Worm (Caenorhabditis elegans): Measurements from ENCODE around the gene T28D9.11.

T28D9.11 gene

DNA sequence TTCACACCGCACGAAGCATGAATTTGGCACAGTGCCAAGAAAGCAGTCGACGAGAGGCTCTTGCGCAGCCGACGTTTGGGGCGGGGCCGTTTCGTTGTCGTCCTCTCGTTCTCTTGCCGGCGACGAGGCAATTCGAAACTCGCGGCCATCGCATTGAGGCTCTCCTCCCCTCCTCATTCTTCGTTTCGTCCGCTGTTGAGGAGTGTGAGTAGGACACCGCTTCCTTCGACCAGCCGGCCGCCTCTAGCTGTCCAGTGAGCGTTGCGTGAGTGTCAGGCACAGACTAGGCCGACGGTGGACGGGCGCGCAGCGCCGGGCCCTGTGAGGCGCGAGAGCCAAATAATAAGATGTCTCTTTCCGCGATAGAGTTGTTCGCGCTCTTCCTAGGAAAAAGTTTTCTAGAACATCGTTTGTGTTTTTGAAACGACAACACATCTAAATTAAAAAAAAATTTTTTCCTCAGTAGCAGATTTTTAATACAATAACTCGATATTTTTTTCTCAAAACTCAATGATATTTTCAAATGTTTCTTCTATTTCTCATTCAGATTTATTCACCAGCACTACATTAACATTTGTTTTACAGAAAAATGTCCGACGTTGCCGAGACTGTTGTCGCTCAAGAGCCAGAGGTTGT is at the start of gene T28D9.11, which contains the start of gene T28D9.1:
T28D9.11 (minus strand) TSS at position 177 of the 636 bp plus-strand sequence.
T28D9.1 (plus strand) TSS at position 586 of the 636 bp plus-strand sequence.
- TF ChIP-seq unc-62 (GFP tag; optimal IDR thresholded peaks at IDR 0.05) = no peak

DNA sequence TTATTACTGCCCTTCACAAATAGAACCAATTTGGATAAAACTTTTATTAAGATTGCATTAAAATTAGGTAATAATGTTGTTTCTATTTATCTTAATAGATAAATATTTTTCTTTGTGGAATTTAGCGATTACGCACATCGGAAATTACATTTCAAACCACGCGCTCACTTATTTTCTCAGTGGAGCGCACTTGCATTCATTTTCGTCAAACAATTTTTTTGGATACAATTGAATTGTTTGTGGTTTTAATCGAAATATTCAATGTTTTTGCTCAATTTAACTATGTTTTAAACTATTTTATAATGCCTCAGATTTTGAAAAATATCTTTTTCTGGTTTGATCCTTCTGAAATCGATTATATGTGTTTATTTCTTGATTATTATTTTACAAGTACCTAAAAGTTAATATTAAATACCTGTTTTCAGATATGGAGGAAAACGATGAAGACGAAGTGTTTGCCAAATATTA is 44.2 kb upstream of the T28D9.11 start, which contains the start of gene utp-20:
utp-20 (plus strand) TSS at position 418 of the 468 bp plus-strand sequence.
- no peak for TF ChIP-seq unc-62 (GFP tag; optimal IDR thresholded peaks at IDR 0.05)

DNA sequence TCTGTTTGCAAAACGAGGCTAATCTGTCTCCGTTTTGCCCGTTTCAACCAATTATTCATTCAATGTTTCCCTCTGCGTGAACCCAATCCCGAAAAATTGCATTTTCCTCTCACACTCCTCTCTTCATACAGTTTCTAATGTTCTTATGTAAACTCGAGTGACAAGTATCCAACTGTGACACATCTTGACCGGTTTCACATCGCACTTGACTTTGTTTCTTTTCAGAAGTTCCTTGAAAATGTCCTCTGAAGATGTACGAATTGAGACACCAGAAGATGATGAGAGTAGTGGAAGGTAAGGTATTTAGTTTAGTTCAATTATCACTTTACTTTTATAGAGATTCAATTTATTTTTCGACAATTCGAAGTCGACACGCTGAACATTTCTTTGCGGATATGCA is 40.1 kb upstream of the T28D9.11 start, which contains the start of gene abcx-1:
abcx-1 (plus strand) TSS at position 224 of the 400 bp plus-strand sequence.
- no peak for TF ChIP-seq unc-62 (GFP tag; optimal IDR thresholded peaks at IDR 0.05)

DNA sequence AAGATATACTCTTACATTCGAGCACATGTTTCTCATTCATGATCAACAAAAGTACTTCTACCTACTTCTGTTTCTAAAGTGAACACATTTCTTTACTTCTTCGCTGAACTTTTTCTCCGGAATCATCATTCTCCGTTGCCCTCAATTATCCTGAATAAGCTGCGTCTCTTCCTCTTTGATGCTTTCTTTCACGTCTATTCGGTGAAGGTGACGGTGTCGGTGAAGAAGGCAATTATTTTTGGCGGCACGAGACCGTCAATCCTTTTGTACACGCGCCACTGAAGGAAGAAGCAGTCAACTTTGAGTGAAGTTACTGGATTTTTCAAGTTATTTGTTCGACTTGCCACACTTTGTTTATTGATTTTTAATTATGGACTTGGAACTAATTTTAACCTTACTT is 39.7 kb upstream of the T28D9.11 start, which contains the start of gene abch-1:
abch-1 (minus strand) TSS at position 101 of the 400 bp plus-strand sequence.
- TF ChIP-seq unc-62 (GFP tag; optimal IDR thresholded peaks at IDR 0.05) = no peak

DNA sequence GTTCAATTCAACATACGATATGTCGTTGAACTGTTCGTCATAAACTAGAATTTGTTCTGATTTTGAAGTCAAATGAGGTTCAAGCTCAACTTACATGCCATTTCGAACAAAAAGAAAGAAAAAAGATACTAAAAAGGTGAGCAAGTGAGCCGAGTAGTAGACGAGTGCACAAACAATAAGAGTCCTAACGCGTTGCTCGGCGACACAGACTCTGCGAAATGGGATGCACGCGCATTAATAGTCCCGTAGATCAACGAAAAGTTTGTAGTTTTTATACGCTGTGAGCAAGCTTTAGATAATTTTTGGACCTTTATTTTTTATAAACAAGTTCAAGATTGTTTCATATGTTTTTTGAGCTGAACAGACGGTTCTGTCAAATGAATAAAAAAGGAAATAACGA is 36.8 kb upstream of the T28D9.11 start, which contains the start of gene C56E6.4:
C56E6.4 (minus strand) TSS at position 101 of the 400 bp plus-strand sequence.
- TF ChIP-seq unc-62 (GFP tag; optimal IDR thresholded peaks at IDR 0.05) = no peak

DNA sequence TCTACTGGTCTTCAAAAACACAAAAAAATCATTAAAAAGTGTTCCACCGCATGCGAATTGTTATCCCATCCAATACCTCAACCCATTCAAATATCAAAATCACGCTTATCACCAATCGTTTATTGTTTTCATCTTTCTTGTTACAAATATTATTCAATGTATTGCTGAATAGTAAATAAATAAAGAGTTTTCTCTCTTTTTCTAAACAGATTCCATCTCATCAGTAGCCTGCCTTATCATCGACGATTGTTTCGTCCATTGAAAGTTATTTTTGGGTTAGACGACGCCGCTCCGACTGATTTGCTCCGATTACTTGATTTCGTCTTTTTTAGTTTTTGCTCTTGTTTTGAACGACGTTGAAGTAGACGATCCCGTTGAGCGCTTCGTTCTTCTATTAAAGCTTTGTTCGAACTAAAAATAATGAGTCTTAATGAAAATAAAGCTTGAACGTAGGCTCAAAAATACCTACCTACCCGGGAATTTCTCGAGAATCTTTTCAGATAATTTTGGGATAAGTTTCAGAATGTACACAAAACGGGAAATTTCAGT is 34.4 kb upstream of the T28D9.11 start:
- TF ChIP-seq unc-62 (GFP tag; optimal IDR thresholded peaks at IDR 0.05) = no peak

DNA sequence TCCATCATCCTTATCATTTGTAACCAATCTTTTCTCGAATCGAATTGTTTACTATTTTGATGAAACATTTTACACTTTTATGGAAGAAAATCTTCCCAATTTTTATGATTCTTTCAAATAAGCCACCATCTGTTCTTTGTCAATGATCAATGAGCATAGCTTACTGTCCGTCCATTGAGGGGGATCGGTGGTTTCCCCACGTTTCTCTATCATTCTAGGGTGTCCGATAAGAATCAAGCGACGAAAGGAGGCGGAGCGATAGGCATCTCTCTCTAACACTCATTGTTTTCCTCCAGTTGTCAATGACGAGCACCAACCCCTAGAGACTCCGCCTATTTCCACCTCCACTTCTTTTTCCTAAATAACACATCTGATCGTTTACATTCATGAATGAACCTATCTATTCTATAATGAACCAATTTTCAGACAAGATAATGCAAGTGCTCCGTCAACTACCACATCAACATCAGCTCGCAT is 32.7 kb upstream of the T28D9.11 start, which contains the start of gene C56E6.2:
C56E6.2 (plus strand) TSS at position 427 of the 477 bp plus-strand sequence.
- TF ChIP-seq unc-62 (GFP tag; optimal IDR thresholded peaks at IDR 0.05) = no peak

DNA sequence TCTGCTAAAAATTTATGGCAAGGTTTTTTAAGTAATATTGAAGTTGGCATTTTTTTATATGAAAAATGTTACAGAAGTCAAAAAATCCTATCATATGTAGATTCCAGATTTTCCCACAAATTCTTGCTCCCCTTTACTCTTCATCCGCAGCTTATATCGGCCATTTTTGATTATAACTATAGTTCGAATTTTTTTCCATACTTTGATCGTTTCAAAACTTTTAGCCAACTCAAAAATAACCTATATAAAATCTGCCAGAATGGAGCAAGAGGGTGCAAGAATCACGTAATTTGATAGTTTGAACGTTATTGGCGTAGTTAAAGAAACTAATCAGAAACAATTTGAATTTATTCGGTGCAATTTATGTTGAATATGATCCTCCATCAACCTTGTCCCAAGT is 32.1 kb upstream of the T28D9.11 start:
- no peak for TF ChIP-seq unc-62 (GFP tag; optimal IDR thresholded peaks at IDR 0.05)

DNA sequence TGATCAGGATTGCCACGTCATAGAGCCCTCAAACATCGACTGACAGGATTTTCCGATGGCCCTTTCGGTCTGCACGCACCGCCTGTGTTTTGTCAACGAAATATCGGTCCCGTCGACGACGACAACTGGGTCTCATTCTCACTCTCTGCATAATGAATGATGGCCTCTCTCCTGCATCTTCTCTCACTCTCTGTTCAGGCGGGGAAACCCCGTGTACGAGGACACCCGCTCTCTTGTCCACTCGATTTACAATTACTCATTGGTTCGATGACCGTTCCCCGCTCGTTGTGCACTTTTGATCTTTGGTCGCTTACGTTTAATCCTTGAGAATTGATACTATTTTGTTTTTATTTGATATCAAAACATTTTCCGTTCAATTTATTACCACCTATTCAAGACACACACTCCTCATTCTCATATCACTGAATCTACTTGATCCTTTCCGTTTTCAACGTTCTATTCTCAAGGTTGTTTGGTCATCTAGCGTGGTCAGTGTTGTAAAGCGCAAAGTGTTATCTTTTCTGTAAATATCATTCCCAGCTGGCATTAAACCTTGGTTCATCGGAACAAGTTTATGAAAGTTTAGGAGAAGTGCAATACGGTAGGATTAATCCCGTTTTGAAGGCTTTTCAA is 30.9 kb upstream of the T28D9.11 start:
- TF ChIP-seq unc-62 (GFP tag; optimal IDR thresholded peaks at IDR 0.05) = no peak

DNA sequence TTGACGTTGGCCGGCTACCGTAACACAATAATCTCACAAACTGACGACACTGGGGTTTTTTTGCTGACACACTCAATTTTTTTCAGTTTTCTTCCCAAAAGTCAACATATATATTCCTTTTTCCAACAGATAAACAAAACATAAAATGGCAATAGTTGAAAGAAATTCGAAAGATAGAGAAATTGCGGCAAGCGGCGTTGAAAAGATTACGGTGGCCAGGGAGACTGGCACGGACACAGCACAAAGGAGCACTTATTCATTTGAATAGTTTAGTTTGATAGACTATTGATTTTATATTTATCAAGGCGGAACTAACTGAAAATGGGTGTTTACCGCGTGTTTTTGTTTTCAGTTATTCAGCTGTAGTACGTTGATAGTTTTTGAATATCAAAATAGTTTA is 29.5 kb upstream of the T28D9.11 start, which contains the start of gene toe-2:
toe-2 (minus strand) TSS at position 70 of the 400 bp plus-strand sequence.
- no peak for TF ChIP-seq unc-62 (GFP tag; optimal IDR thresholded peaks at IDR 0.05)

DNA sequence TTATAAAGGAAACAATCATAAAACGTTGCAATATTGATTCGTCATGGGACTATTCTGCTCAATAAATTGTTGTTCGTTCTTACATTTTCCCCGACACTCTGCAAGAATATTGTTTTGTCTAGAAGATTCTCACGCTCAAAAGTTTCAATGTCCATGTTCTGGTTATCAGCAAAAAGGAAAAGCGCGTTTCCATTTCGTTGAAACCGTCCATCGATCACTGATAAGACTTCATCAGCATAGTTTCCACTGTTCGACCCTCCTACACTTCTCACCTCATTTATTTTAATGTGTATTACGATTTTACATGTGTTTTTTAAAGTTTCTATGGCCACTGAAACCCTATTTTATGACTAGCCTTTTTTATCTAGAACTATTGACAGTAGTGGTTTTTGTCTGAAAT is 28.3 kb upstream of the T28D9.11 start:
- no peak for TF ChIP-seq unc-62 (GFP tag; optimal IDR thresholded peaks at IDR 0.05)

DNA sequence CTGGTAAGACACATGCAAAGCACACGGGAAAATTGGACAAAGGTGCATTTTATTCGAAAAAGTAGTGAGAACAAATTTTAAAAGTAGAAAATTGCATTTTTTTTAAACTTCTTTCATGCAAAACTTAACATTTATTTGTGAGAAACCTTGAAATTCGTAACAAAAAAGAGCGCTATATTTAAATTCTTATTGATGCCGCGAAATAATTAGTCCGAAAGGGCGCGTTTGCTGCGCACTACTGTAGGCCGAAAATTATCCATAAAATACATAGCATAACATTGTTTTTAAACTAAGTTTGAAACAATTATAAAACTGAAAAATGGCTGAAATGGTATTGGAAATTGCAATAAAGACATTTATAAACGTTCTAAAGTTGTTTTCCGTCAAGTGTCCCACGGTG is 27.9 kb upstream of the T28D9.11 start:
- no peak for TF ChIP-seq unc-62 (GFP tag; optimal IDR thresholded peaks at IDR 0.05)

DNA sequence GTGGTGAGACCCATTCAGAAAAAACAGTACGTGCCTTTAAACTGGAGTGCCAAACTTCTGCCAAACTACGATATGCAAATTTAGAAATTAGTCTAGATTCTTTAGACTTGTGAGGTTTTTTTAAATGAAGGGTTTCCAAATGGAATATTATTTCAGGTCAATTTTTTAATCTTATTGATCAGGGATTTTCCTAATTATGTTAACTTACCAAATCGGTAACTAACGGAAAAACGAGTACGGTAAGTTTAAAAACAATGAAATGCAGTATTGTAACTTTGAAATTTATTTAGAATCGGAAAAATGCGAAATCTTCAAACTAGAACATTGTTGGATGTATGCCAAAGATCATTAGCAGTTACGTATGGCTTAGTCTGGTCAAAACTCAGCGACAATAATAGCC is 24.5 kb upstream of the T28D9.11 start, which contains the start of gene C56E6.7:
C56E6.7 (plus strand) TSS at position 301 of the 400 bp plus-strand sequence.
- TF ChIP-seq unc-62 (GFP tag; optimal IDR thresholded peaks at IDR 0.05) = no peak

DNA sequence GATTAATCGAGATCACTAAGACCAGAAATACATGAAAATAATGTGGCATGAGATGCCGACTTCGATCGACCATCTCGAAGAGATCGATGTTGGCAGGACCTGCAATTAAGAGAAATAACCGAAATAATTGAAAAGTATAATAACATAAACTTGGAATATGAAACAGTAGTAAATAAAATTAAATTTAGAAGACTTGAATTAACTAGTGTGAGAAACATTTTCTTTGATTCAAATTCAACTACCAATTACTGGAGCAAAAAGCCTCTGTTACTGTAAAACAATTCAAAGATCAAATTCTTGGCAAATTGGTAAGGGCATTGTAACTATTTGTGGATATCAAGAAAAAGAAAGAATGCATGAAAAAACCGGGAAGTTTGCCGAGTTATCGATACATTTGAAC is 22.1 kb upstream of the T28D9.11 start, which contains the start of gene R05G9R.1:
R05G9R.1 (minus strand) TSS at position 101 of the 400 bp plus-strand sequence.
- TF ChIP-seq unc-62 (GFP tag; optimal IDR thresholded peaks at IDR 0.05) = no peak

DNA sequence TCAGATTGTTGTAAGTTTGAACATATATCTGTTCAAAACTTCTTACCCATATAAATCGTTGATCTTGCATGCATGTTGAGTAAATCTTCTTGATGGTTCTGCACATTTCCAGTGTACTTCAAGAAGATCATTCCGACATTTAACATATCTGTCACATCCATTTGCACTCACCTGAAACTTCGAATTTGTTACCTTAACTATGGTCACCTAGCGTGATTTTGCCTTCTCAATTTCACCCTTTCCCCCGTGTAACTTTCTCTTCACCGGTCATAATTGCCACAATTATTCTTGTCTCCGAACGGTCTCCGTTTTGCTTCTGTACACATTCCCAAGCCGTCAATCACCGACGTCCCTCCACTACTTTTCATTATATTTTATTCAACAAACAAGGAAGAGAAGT is 21.6 kb upstream of the T28D9.11 start:
- no peak for TF ChIP-seq unc-62 (GFP tag; optimal IDR thresholded peaks at IDR 0.05)

DNA sequence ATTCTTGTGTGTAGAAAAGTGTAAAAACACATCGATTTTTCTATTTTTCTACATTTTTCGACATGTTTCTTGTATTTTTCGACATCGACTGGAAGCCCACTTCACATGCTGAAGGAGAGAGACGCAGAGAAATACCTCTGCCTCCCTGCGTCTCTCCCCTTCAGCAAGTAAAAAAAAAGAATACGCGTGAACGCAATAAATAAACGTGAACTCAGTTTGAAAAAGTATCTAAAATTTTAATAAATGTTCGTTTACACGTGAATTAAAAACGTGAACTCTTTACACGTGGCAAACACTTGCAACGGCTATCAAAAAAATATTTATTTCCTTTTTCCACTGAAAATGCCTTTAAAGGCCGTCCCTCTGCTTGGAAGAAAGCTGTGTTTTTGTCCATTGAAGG is 11.0 kb upstream of the T28D9.11 start, which contains the start of gene R05G9.1:
R05G9.1 (plus strand) TSS at position 343 of the 400 bp plus-strand sequence.
- TF ChIP-seq unc-62 (GFP tag; optimal IDR thresholded peaks at IDR 0.05) = no peak
